Worm (Caenorhabditis elegans): ENCODE measurements around the gene Y34B4A.2.

The Y34B4A.2 gene

ce11 chrX:5275209-5275608 is 4.1 kb upstream of the Y34B4A.2 start, which contains the start of gene hst-6 (continued):
- TF ChIP-seq dox-1 (GFP tag; IDR thresholded peaks at IDR 0.05) (peak; percentile 72), madf-6 (GFP tag; IDR thresholded peaks at IDR 0.05) (no peak), Y53F4B.3 (GFP tag; IDR thresholded peaks at IDR 0.05) (no peak), hmg-1.2 (GFP tag; IDR thresholded peaks at IDR 0.05) (peak; percentile 64; the same call in 1 of the 2 replicates), ztf-18 (tag; optimal IDR thresholded peaks at IDR 0.05) (peak; percentile 17), sdz-38 (tag; optimal IDR thresholded peaks at IDR 0.05) (no peak), nfya-2 (GFP tag; IDR thresholded peaks at IDR 0.05) (no peak), mcd-1 (GFP tag; IDR thresholded peaks at IDR 0.05) (peak; percentile 96), tlf-1 (GFP tag; optimal IDR thresholded peaks at IDR 0.05) (no peak), ets-4 (GFP tag; optimal IDR thresholded peaks at IDR 0.05) (no peak), ceh-40 (GFP tag; IDR thresholded peaks at IDR 0.05) (no peak), lin-35 (GFP tag; optimal IDR thresholded peaks at IDR 0.05) (peak in 1 of 3 experiments; percentile 43), ceh-27 (GFP tag; optimal IDR thresholded peaks at IDR 0.05) (peak; percentile 64), nhr-120 (GFP tag; IDR thresholded peaks at IDR 0.05) (0 out of 2 replicates have a peak, but pooled peaks have one; percentile 62), die-1 (tag; optimal IDR thresholded peaks at IDR 0.05) (no peak), Y53G8AR.9 (GFP tag; conservative IDR thresholded peaks at IDR 0.05) (no peak), F33H1.4 (GFP tag; IDR thresholded peaks at IDR 0.05) (no peak), B0019.2 (GFP tag; conservative IDR thresholded peaks at IDR 0.05) (no peak), lsy-27 (tag; optimal IDR thresholded peaks at IDR 0.05; ENCODE audit: borderline replicate concordance, insufficient read depth) (no peak), ztf-25 (GFP tag; IDR thresholded peaks at IDR 0.05) (no peak), egrh-3 (GFP tag; IDR thresholded peaks at IDR 0.05) (no peak), zfh-2 (GFP tag; conservative IDR thresholded peaks at IDR 0.05) (peak; percentile 88), let-607 (tag; optimal IDR thresholded peaks at IDR 0.05) (peak in 1 of 2 experiments; percentile 6), rpc-1 (optimal IDR thresholded peaks at IDR 0.05) (no peak), rpc-1 (tag; optimal IDR thresholded peaks at IDR 0.05) (no peak), F49E8.2 (tag; optimal IDR thresholded peaks at IDR 0.05; ENCODE audit: insufficient read depth) (no peak), lag-1 (GFP tag; IDR thresholded peaks at IDR 0.05) (no peak), F57A8.1 (GFP tag; optimal IDR thresholded peaks at IDR 0.05) (no peak), sptf-2 (GFP tag; optimal IDR thresholded peaks at IDR 0.05) (no peak), nhr-90 (tag; optimal IDR thresholded peaks at IDR 0.05) (no peak), F39B2.1 (GFP tag; IDR thresholded peaks at IDR 0.05) (no peak), dpff-1 (tag; optimal IDR thresholded peaks at IDR 0.05) (no peak), xnd-1 (tag; optimal IDR thresholded peaks at IDR 0.05) (no peak), nfya-1 (tag; optimal IDR thresholded peaks at IDR 0.05; ENCODE audit: borderline replicate concordance, insufficient read depth) (no peak), cebp-1 (GFP tag; IDR thresholded peaks at IDR 0.05) (no peak), cebp-1 (tag; optimal IDR thresholded peaks at IDR 0.05) (peak; percentile 63), bed-2 (GFP tag; IDR thresholded peaks at IDR 0.05) (no peak)

ce11 chrX:5276772-5277171 is 2.5 kb upstream of the Y34B4A.2 start:
- TF ChIP-seq F37B4.10 (GFP tag; IDR thresholded peaks at IDR 0.05) = no peak
- TF ChIP-seq ceh-100 (GFP tag; IDR thresholded peaks at IDR 0.05) = no peak
- TF ChIP-seq nfya-2 (GFP tag; IDR thresholded peaks at IDR 0.05) = no peak
- TF ChIP-seq mel-28 (tag; optimal IDR thresholded peaks at IDR 0.05; ENCODE audit: borderline replicate concordance) = no peak
- TF ChIP-seq ama-1 (optimal IDR thresholded peaks at IDR 0.05) = no peak
- TF ChIP-seq ama-1 (GFP tag; optimal IDR thresholded peaks at IDR 0.05) = no peak
- no peak for TF ChIP-seq hmg-1.2 (GFP tag; IDR thresholded peaks at IDR 0.05)
